Fruit fly (Drosophila melanogaster): ENCODE results near the gene Sirup.

Gene Sirup

DNA sequence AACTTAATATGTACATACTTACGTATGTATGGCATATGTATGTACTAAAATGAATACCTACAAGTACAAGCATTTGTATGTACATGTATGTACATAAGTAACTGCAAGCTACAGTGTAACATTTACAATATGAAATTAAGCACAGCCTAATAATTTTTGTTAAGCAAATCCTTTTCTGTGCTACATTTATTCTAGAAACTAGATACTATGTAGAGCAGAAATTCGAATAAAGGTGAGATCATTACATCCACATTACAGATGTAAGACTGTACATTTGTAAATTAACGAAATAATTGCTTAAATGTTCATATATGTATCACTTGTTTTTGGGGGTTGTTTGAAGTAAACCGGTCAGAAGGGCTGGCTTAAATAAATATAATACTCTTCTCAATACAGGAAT is 6.7 kb upstream of the Sirup start (continued):
- TF ChIP-seq CG8119 (GFP tag; IDR thresholded peaks at IDR 0.05) = no peak
- TF ChIP-seq dsx (GFP tag; optimal IDR thresholded peaks at IDR 0.05; ENCODE audit: poor library complexity, severe bottlenecking) = peak; percentile 19
- peak; percentile 29 for TF ChIP-seq CG8632 (GFP tag; optimal IDR thresholded peaks at IDR 0.05)
- TF ChIP-seq CG32006 (GFP tag; optimal IDR thresholded peaks at IDR 0.05) = peak; percentile 24
- TF ChIP-seq CG11762 (GFP tag; optimal IDR thresholded peaks at IDR 0.05; ENCODE audit: insufficient read depth) = no peak
- no peak for TF ChIP-seq salr (GFP tag; optimal IDR thresholded peaks at IDR 0.05)
- TF ChIP-seq CG6854 (GFP tag; optimal IDR thresholded peaks at IDR 0.05) = no peak
- TF ChIP-seq CG16779 (tag; optimal IDR thresholded peaks at IDR 0.05) = no peak
- peak; percentile 38 for TF ChIP-seq Hr4 (GFP tag; optimal IDR thresholded peaks at IDR 0.05)
- TF ChIP-seq net (GFP tag; optimal IDR thresholded peaks at IDR 0.05) = no peak
- no peak for TF ChIP-seq CG9139 (GFP tag; optimal IDR thresholded peaks at IDR 0.05)
- TF ChIP-seq Sox102F (GFP tag; optimal IDR thresholded peaks at IDR 0.05) = peak; percentile 47
- no peak for TF ChIP-seq CG3032 (tag; optimal IDR thresholded peaks at IDR 0.05)
- no peak for TF ChIP-seq CG6276 (GFP tag; optimal IDR thresholded peaks at IDR 0.05)
- no peak for TF ChIP-seq CG4318 (GFP tag; optimal IDR thresholded peaks at IDR 0.05)
- TF ChIP-seq spab (GFP tag; optimal IDR thresholded peaks at IDR 0.05) = no peak
- no peak for TF ChIP-seq CG10669 (GFP tag; optimal IDR thresholded peaks at IDR 0.05)

DNA sequence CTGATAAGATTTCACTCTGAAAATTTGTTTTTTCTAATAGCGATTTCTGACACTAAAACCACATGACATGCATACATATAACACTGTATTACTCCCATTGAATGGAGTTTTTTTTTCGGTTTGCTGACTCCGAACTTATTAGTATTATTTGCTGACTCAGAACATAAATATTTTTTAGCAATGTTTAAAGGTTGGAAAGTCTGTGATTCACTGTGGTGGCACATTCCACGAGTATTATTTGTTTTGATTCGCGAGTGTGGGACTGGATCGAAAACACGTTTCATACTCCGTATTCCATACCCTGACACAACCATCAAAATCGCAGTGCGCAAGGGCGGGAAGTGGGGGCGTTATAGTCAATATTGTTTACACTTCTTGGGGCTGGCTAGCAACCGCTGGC is 6.0 kb upstream of the Sirup start:
- no peak for TF ChIP-seq Eip75B (GFP tag; optimal IDR thresholded peaks at IDR 0.05)
- no peak for TF ChIP-seq cyc (GFP tag; optimal IDR thresholded peaks at IDR 0.05)
- no peak for TF ChIP-seq salr (GFP tag; optimal IDR thresholded peaks at IDR 0.05)
- peak; percentile 35 for TF ChIP-seq fkh (GFP tag; optimal IDR thresholded peaks at IDR 0.05)
- peak; percentile 27 for TF ChIP-seq svp (GFP tag)
- no peak for TF ChIP-seq Eip78C (GFP tag)
- no peak for TF ChIP-seq CG11902 (GFP tag; optimal IDR thresholded peaks at IDR 0.05)
- TF ChIP-seq ss (GFP tag; optimal IDR thresholded peaks at IDR 0.05) = no peak
- no peak for TF ChIP-seq achi (GFP tag; optimal IDR thresholded peaks at IDR 0.05)
- TF ChIP-seq Sox15 (GFP tag; optimal IDR thresholded peaks at IDR 0.05) = no peak
- no peak for TF ChIP-seq net (GFP tag; optimal IDR thresholded peaks at IDR 0.05)
- TF ChIP-seq CG1621 (tag; optimal IDR thresholded peaks at IDR 0.05) = no peak
- no peak for TF ChIP-seq CG6276 (GFP tag; optimal IDR thresholded peaks at IDR 0.05)
- TF ChIP-seq fd85E (GFP tag; optimal IDR thresholded peaks at IDR 0.05) = no peak
- TF ChIP-seq Ets21C (GFP tag; optimal IDR thresholded peaks at IDR 0.05) = no peak

DNA sequence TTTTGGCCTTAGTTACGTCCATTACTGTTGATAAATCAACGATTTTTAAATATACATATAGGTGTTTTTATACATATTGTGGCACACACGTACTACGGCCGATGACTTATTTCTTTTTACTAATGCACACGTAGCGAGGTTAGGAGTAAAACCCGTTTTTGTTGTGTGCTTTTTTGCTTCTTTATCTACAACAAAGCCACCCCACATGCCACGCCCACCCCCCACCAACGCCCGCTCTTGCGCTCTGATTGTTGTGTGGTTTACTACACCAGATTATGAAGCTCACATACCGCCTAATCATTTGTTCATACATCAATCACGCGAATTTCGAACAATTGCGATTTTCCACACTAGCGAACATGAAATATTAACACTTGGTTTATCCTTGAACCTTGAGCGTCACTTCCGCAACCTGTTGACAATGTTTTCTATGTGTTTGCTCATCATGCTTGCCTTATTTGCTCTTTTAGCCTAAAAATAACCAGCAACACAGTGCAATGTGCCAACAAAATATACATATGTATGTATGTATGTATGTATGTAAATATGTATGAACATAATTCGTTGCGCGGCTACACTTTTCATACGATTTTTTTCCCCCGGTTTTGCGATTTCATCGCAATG is 5.5 kb upstream of the Sirup start:
- no peak for TF ChIP-seq net (GFP tag; optimal IDR thresholded peaks at IDR 0.05)
- TF ChIP-seq svp (GFP tag) = peak; percentile 20
- no peak for TF ChIP-seq Lpt (GFP tag; optimal IDR thresholded peaks at IDR 0.05)
- TF ChIP-seq CG6163 (GFP tag; IDR thresholded peaks at IDR 0.05) = 0 out of 3 replicates have a peak, but pooled peaks have one; percentile 5
- TF ChIP-seq CG11902 (GFP tag; optimal IDR thresholded peaks at IDR 0.05) = no peak
- peak; percentile 50; the same call in 1 of the 3 replicates for TF ChIP-seq eg (GFP tag; IDR thresholded peaks at IDR 0.05)
- no peak for TF ChIP-seq topi (GFP tag; optimal IDR thresholded peaks at IDR 0.05)
- no peak for TF ChIP-seq vri (GFP tag; optimal IDR thresholded peaks at IDR 0.05)
- peak; percentile 23 for TF ChIP-seq CG6276 (GFP tag; optimal IDR thresholded peaks at IDR 0.05)
- no peak for TF ChIP-seq Sox102F (GFP tag; optimal IDR thresholded peaks at IDR 0.05)
- no peak for TF ChIP-seq CG31627 (GFP tag; optimal IDR thresholded peaks at IDR 0.05)
- no peak for TF ChIP-seq fd59A (GFP tag; optimal IDR thresholded peaks at IDR 0.05)
- TF ChIP-seq CG8119 (GFP tag; IDR thresholded peaks at IDR 0.05) = peak; percentile 25; the same call in 1 of the 3 replicates
- TF ChIP-seq CG15336 (GFP tag; IDR thresholded peaks at IDR 0.05) = peak; percentile 31; the same call in 1 of the 2 replicates
